Worm (Caenorhabditis elegans) whole organism, early embryonic: Measurements from ENCODE around the gene sri-34.

Experiments used
- ama-1 ChIP-seq: fragments of 150-350 bp; optimal IDR thresholded peaks from 2 replicates; lab custom pipeline; 2014
- ceh-36 ChIP-seq: sonication (generic microtip); optimal IDR thresholded peaks from 2 replicates; lab custom pipeline; 2016; ENCODE audit warnings: missing genetic modification characterization, inconsistent platforms, missing compliant biosample characterization
- flt-1 ChIP-seq: fragments of 200-800 bp; sonication (Bioruptor generic); IDR thresholded peaks from 2 replicates; pipeline ENCODE4 v1.3.6; 2022; ENCODE audit warnings: missing genetic modification characterization, missing compliant biosample characterization
- tra-4 ChIP-seq: sonication (generic microtip); optimal IDR thresholded peaks from 2 replicates; lab custom pipeline; 2017; ENCODE audit warnings: missing genetic modification characterization, missing compliant biosample characterization

ce11 chrII:3126341-3126740 is 32.5 kb downstream of the sri-34 start, which contains the start of gene ins-19:
- TF ChIP-seq ama-1 (lab: Kevin White, UChicago) (no peak), flt-1 (GFP tag; lab: Robert Waterston, UW) (no peak), tra-4 (no peak), ceh-36 (tag; lab: Kevin White, UChicago) (no peak)
